Fruit fly (Drosophila melanogaster) whole organism, pupa: ENCODE measurements around the gene Tengl3.

Source experiments
- CG10348 ChIP-seq: fragments of 200-800 bp; sonication (Bioruptor generic); IDR thresholded peaks from 2 replicates; pipeline ENCODE4 v1.3.6; 2022; ENCODE audit warnings: missing biosample characterization, missing genetic modification characterization
- CG12605 ChIP-seq: fragments of 200-800 bp; sonication (Bioruptor generic); IDR thresholded peaks from 2 replicates; pipeline ENCODE4 v1.3.6; 2022; ENCODE audit warnings: missing biosample characterization, missing genetic modification characterization
- CG13204 ChIP-seq: fragments of 200-800 bp; sonication (Bioruptor generic); optimal IDR thresholded peaks from 2 replicates; lab custom pipeline; 2018; ENCODE audit warnings: missing biosample characterization, mild to moderate bottlenecking, missing genetic modification characterization, moderate library complexity
- CG14655 ChIP-seq: fragments of 200-800 bp; sonication (Bioruptor generic); optimal IDR thresholded peaks from 3 replicates; lab custom pipeline; 2017; ENCODE audit warnings: mild to moderate bottlenecking, missing biosample characterization, missing genetic modification reagents, missing genetic modification characterization
- CG15710 ChIP-seq: fragments of 200-800 bp; sonication (Bioruptor generic); optimal IDR thresholded peaks from 2 replicates; lab custom pipeline; 2018; ENCODE audit warnings: missing biosample characterization, mild to moderate bottlenecking, missing genetic modification characterization, moderate library complexity
- CG17806 ChIP-seq: fragments of 200-800 bp; sonication (Bioruptor generic); optimal IDR thresholded peaks from 2 replicates; lab custom pipeline; 2018; ENCODE audit warnings: missing biosample characterization, mild to moderate bottlenecking, missing genetic modification characterization, moderate library complexity
- CG32121 ChIP-seq: fragments of 200-800 bp; sonication (Bioruptor generic); IDR thresholded peaks from 2 replicates; pipeline ENCODE4 v1.3.6; 2022; ENCODE audit warnings: missing biosample characterization, missing genetic modification characterization
- CG34367 ChIP-seq: fragments of 200-800 bp; sonication (Bioruptor generic); optimal IDR thresholded peaks from 2 replicates; lab custom pipeline; 2018; ENCODE audit warnings: missing biosample characterization, mild to moderate bottlenecking, missing genetic modification characterization
- CG4496 ChIP-seq: fragments of 200-800 bp; sonication (Bioruptor generic); IDR thresholded peaks from 3 replicates; pipeline ENCODE4 v1.3.6; 2022; ENCODE audit warnings: missing biosample characterization, missing genetic modification characterization
- CG8159 ChIP-seq: fragments of 200-800 bp; sonication (Bioruptor generic); optimal IDR thresholded peaks from 3 replicates; lab custom pipeline; 2018; ENCODE audit warnings: missing biosample characterization, mild to moderate bottlenecking, missing genetic modification characterization, moderate library complexity
- CG8301 ChIP-seq: fragments of 200-800 bp; sonication (Bioruptor generic); optimal IDR thresholded peaks from 2 replicates; lab custom pipeline; 2018; ENCODE audit warnings: missing biosample characterization, mild to moderate bottlenecking, missing genetic modification characterization
- CG9948 ChIP-seq: fragments of 200-800 bp; sonication (Bioruptor generic); optimal IDR thresholded peaks from 2 replicates; lab custom pipeline; 2018; ENCODE audit warnings: missing biosample characterization, mild to moderate bottlenecking, missing genetic modification characterization, moderate library complexity
- D1 ChIP-seq: fragments of 200-800 bp; sonication (Bioruptor generic); optimal IDR thresholded peaks from 2 replicates; lab custom pipeline; 2018; ENCODE audit warnings: missing biosample characterization, mild to moderate bottlenecking, missing genetic modification characterization, moderate library complexity
- EcR ChIP-seq: fragments of 200-800 bp; sonication (Bioruptor generic); optimal IDR thresholded peaks from 3 replicates; lab custom pipeline; 2019; ENCODE audit warnings: missing biosample characterization, missing genetic modification characterization, mild to moderate bottlenecking, moderate library complexity, missing genetic modification reagents
- Ets98B ChIP-seq: fragments of 200-800 bp; sonication (Bioruptor generic); IDR thresholded peaks from 2 replicates; pipeline ENCODE4 v1.3.6; 2022; ENCODE audit warnings: missing biosample characterization, missing genetic modification characterization
- Pif1A ChIP-seq: fragments of 200-800 bp; sonication (Bioruptor generic); optimal IDR thresholded peaks from 3 replicates; lab custom pipeline; 2016; ENCODE audit warnings: missing biosample characterization, missing genetic modification characterization
- Pif1B ChIP-seq: fragments of 200-800 bp; sonication (Bioruptor generic); optimal IDR thresholded peaks from 3 replicates; lab custom pipeline; 2016; ENCODE audit warnings: missing biosample characterization, missing genetic modification characterization
- Snoo ChIP-seq: fragments of 200-800 bp; sonication (Bioruptor generic); optimal IDR thresholded peaks from 3 replicates; lab custom pipeline; 2017; ENCODE audit warnings: missing biosample characterization, mild to moderate bottlenecking, missing genetic modification characterization, inconsistent platforms
- fd96Ca ChIP-seq: fragments of 200-800 bp; sonication (Bioruptor generic); IDR thresholded peaks from 3 replicates; pipeline ENCODE4 v1.3.6; 2022; ENCODE audit warnings: missing biosample characterization, missing genetic modification characterization
- gl ChIP-seq: fragments of 200-800 bp; sonication (Bioruptor generic); optimal IDR thresholded peaks from 2 replicates; lab custom pipeline; 2018; ENCODE audit warnings: missing biosample characterization, mild to moderate bottlenecking, missing genetic modification characterization
- rn ChIP-seq: fragments of 200-800 bp; sonication (Bioruptor generic); IDR thresholded peaks from 2 replicates; pipeline ENCODE4 v1.3.6; 2022; ENCODE audit warnings: missing biosample characterization, missing genetic modification characterization

Gene Tengl3

DNA sequence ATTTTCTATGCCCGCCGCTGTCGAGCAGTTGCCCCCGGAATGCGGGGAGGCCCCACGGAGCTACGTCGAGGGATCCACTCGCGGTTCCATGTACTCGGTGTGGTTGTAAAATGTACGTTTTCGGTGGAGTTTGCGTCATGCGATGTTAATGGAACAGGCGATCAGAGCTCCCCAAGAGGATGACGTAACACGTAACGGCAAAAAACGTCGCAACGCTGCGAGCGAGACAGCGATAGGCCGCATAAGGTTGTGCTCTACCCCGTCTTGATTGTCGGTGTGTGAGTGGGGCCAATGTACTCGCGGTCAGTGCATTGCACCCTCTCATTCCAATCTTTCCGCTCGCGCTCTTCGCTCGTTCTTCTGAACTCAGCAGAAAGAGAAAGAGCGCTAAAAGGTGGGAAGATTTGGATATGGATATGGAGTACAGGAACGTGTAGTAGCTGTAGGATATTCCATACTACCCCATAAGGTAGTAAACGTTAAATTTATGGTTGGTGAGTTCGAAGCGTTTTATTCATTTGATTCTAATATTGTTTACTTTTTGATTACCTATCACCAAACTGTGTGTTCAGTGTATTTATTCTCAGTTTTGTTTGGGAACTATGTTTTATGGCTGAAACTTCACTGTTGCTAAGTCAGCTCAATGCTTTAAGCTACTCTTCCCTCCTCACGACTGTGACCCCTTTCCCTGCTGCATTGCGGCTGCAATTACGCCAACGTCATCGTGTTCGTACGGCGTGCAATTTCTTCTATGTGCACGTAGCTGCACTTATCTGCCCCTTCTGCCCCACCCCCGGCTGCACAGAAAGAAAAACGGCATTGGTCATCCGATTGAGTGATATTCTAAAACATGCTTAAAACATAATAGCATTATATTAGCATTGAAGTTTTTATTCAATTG is 37.7 kb downstream of the Tengl3 start:
- TF ChIP-seq Snoo (tag; lab: Kevin White, UChicago): no peak
- no peak for TF ChIP-seq CG34367 (tag; lab: Kevin White, UChicago)
- peak; percentile 100 for TF ChIP-seq EcR
- no peak for TF ChIP-seq CG4496 (GFP tag; lab: Robert Waterston, UW)
- TF ChIP-seq CG17806 (tag; lab: Kevin White, UChicago): peak; percentile 7
- TF ChIP-seq rn (GFP tag; lab: Robert Waterston, UW): no peak
- TF ChIP-seq CG13204: peak; percentile 67
- TF ChIP-seq CG8159 (tag; lab: Kevin White, UChicago): no peak
- no peak for TF ChIP-seq CG32121 (GFP tag; lab: Robert Waterston, UW)

DNA sequence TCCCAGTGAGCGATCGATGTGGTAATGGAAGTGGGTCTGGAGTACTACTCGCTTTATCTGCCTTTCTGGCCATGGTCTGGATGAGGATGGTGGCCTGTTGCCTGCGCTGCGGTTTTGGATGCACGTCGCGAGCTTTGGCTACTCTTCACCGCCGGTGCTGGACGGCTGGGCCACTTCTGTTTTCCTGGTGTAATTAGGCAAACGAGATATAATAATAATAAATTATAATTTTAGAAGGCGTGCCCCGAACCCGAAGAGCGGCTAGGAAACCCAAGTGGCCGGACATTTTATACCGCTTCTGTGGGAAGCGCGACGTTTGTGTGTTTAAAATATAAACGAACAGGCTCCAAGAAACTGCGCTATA is 38.6 kb downstream of the Tengl3 start:
- no peak for TF ChIP-seq EcR
- no peak for TF ChIP-seq D1
- TF ChIP-seq Pif1A (GFP tag; lab: Kevin White, UChicago): no peak
- TF ChIP-seq Pif1B (GFP tag; lab: Kevin White, UChicago): no peak
- TF ChIP-seq fd96Ca (GFP tag; lab: Robert Waterston, UW): no peak
- TF ChIP-seq CG8301 (tag; lab: Kevin White, UChicago): no peak
- no peak for TF ChIP-seq CG14655
- no peak for TF ChIP-seq CG34367 (tag; lab: Kevin White, UChicago)
- no peak for TF ChIP-seq rn (GFP tag; lab: Robert Waterston, UW)
- no peak for TF ChIP-seq CG13204

DNA sequence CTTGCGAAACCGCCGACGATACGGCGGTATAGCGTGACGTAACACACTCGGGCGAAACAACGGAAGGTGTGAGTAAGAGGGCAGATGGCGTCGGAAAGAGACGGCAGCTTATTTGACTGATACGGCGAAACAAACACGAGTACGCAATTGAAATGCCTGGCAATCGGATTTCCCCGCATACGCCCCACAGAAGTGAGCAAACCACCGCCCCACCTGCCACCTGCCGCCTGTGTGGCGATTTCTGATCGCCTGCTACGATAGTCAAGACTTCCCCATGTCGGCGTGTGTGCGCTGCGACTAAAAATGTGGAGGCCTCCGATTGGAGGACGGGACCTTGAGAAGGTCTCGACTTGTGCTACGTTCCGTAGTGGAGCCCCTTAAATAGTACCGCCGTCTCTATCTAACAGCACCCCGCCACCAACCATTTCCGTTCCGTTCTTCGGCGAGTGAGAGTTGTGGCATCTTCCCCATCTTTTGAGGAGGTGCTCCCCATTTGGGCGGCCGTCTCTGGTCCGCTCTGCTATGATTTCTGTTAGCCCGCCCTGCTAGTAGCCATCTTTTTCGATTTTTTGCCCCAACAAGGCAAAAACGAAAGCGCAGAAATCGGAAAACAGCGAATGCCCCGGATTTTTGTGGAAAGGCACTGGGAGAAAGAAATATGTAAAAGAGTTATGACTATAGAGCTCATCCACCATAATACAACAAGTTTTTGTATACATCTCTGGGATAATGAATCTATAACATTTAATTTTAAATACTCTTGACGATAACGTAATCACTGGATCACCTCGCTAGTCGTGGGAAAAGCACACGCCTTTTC is 39.2 kb downstream of the Tengl3 start:
- peak; percentile 95 for TF ChIP-seq CG8159 (tag; lab: Kevin White, UChicago)
- no peak for TF ChIP-seq Ets98B (GFP tag; lab: Robert Waterston, UW)
- peak; percentile 98 for TF ChIP-seq CG17806 (tag; lab: Kevin White, UChicago)
- TF ChIP-seq Snoo (tag; lab: Kevin White, UChicago): peak; percentile 98
- TF ChIP-seq CG34367 (tag; lab: Kevin White, UChicago): peak; percentile 95
- TF ChIP-seq rn (GFP tag; lab: Robert Waterston, UW): no peak
- peak; percentile 94 for TF ChIP-seq CG15710
- TF ChIP-seq CG10348 (GFP tag; lab: Robert Waterston, UW): no peak
- TF ChIP-seq CG14655: peak; percentile 100
- no peak for TF ChIP-seq CG12605 (GFP tag; lab: Robert Waterston, UW)
- peak; percentile 74 for TF ChIP-seq CG13204
- TF ChIP-seq gl (tag; lab: Kevin White, UChicago): peak; percentile 95
- peak; percentile 99 for TF ChIP-seq CG8301 (tag; lab: Kevin White, UChicago)
- peak; percentile 98 for TF ChIP-seq CG9948 (tag; lab: Kevin White, UChicago)
- no peak for TF ChIP-seq fd96Ca (GFP tag; lab: Robert Waterston, UW)
- peak; percentile 98 for TF ChIP-seq Pif1B (GFP tag; lab: Kevin White, UChicago)
- TF ChIP-seq D1: peak; percentile 94
- TF ChIP-seq CG4496 (GFP tag; lab: Robert Waterston, UW): no peak
- TF ChIP-seq EcR: peak; percentile 92
- no peak for TF ChIP-seq CG32121 (GFP tag; lab: Robert Waterston, UW)
- peak; percentile 99 for TF ChIP-seq Pif1A (GFP tag; lab: Kevin White, UChicago)
- TF ChIP-seq, all 21 proteins: peak for 14

DNA sequence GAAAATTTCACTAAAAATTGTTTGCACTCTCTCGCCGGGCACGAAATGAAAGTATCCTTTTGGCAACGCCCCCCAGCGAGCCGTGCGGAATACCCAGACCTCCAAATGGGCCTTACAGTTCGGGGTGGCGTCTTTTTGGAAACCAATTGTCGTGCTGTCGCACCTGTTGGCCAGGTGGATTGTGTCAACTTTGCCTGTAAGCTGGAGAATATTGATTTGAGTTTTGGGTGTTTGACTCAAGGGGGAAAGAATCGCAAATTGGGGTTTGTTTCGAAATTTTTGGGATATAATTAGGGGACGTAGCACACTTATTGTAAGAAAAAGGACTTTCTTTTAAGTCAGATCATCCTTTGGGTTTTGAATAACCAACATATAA is 39.9 kb downstream of the Tengl3 start:
- no peak for TF ChIP-seq CG8159 (tag; lab: Kevin White, UChicago)
- TF ChIP-seq rn (GFP tag; lab: Robert Waterston, UW): no peak
- no peak for TF ChIP-seq Snoo (tag; lab: Kevin White, UChicago)
- no peak for TF ChIP-seq CG13204
- no peak for TF ChIP-seq Pif1B (GFP tag; lab: Kevin White, UChicago)
- no peak for TF ChIP-seq fd96Ca (GFP tag; lab: Robert Waterston, UW)
- TF ChIP-seq Ets98B (GFP tag; lab: Robert Waterston, UW): no peak
- no peak for TF ChIP-seq CG32121 (GFP tag; lab: Robert Waterston, UW)
- no peak for TF ChIP-seq gl (tag; lab: Kevin White, UChicago)
- TF ChIP-seq CG4496 (GFP tag; lab: Robert Waterston, UW): no peak
- TF ChIP-seq CG8301 (tag; lab: Kevin White, UChicago): no peak
- no peak for TF ChIP-seq D1
- no peak for TF ChIP-seq CG10348 (GFP tag; lab: Robert Waterston, UW)
- TF ChIP-seq CG17806 (tag; lab: Kevin White, UChicago): no peak
- no peak for TF ChIP-seq CG34367 (tag; lab: Kevin White, UChicago)
- no peak for TF ChIP-seq CG9948 (tag; lab: Kevin White, UChicago)
- no peak for TF ChIP-seq CG12605 (GFP tag; lab: Robert Waterston, UW)
- TF ChIP-seq CG15710: no peak
- no peak for TF ChIP-seq EcR

DNA sequence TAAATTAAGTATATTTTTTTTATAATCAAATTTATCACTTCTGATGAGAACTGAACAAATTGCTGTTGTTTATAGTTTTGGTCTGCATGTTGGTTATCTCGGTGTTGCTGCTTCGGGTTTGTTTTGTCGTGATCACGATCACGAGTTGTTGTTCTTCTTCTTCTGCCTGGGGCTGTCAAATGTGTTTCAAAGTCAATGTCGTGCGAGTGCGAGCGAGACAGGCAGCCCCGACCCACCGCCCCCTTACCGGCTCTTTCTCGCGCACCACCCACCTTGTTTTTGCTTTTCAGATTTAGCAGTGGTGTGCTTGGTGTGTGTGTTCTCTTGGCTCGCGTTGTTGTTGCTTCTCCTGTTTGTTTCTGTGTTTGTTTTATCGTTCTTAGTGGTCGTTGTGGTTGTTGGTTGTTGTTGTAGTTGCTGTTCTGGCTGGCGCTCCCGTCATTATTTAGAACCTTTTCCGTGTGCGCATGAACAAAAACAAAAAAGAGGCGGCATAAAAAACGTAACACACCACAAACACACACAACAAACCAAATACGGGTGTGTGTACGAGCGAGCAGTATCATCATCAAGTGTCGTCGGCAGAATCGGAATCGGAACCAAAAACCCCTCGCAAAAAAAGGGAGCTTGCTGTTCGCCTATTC is 40.5 kb downstream of the Tengl3 start, which contains the start of gene COX7AL2:
Gene COX7AL2, minus strand, starts transcription at position 438 of the 644 bp plus-strand sequence.
- peak; percentile 28 for TF ChIP-seq CG14655
- TF ChIP-seq fd96Ca (GFP tag; lab: Robert Waterston, UW): no peak
- TF ChIP-seq CG34367 (tag; lab: Kevin White, UChicago): no peak
- TF ChIP-seq, all 21 proteins: peak for 1
